Worm (Caenorhabditis elegans) whole organism, mixed stage, embryonic: ENCODE data around the gene F16G10.6.

Experiments used
- M03D4.4 ChIP-seq: sonication (generic microtip); optimal IDR thresholded peaks from 2 replicates; lab custom pipeline; 2017; ENCODE audit warnings: mild to moderate bottlenecking, missing genetic modification characterization, missing compliant biosample characterization
- bed-3 ChIP-seq: fragments of 200-800 bp; sonication (Bioruptor generic); optimal IDR thresholded peaks from 3 replicates; lab custom pipeline; 2018; ENCODE audit warnings: mild to moderate bottlenecking, missing genetic modification characterization, moderate library complexity, missing compliant biosample characterization
- ceh-39 ChIP-seq: fragments of 150-350 bp; optimal IDR thresholded peaks from 2 replicates; lab custom pipeline; 2014; ENCODE audit warnings: missing biosample characterization, missing genetic modification characterization
- ceh-43 ChIP-seq: fragments of 200-800 bp; sonication (Bioruptor generic); optimal IDR thresholded peaks from 2 replicates; lab custom pipeline; 2018; ENCODE audit warnings: mild to moderate bottlenecking, missing genetic modification characterization, moderate library complexity, missing compliant biosample characterization
- ceh-83 ChIP-seq: fragments of 200-800 bp; sonication (Bioruptor generic); optimal IDR thresholded peaks from 2 replicates; lab custom pipeline; 2018; ENCODE audit warnings: mild to moderate bottlenecking, missing genetic modification characterization, missing compliant biosample characterization
- ces-1 ChIP-seq: fragments of 150-350 bp; optimal IDR thresholded peaks from 2 replicates; lab custom pipeline; 2014; ENCODE audit warnings: missing biosample characterization, missing genetic modification reagents, missing genetic modification characterization
- cnd-1 ChIP-seq: fragments of 200-800 bp; sonication (Bioruptor generic); optimal IDR thresholded peaks from 2 replicates; lab custom pipeline; 2018; ENCODE audit warnings: mild to moderate bottlenecking, missing genetic modification characterization, missing compliant biosample characterization
- drap-1 ChIP-seq: fragments of 200-800 bp; sonication (Bioruptor generic); optimal IDR thresholded peaks from 3 replicates; lab custom pipeline; 2018; ENCODE audit warnings: mild to moderate bottlenecking, missing genetic modification characterization, missing compliant biosample characterization
- elt-1 ChIP-seq: sonication (generic microtip); optimal IDR thresholded peaks from 2 replicates; lab custom pipeline; 2017; ENCODE audit warnings: missing genetic modification characterization, mild to moderate bottlenecking, missing compliant biosample characterization, antibody characterized with exemption, moderate library complexity, borderline replicate concordance; ENCODE audit not compliant: insufficient read depth
- elt-3 ChIP-seq: fragments of 150-350 bp; optimal IDR thresholded peaks from 2 replicates; lab custom pipeline; 2014; ENCODE audit warnings: missing biosample characterization, missing genetic modification characterization
- flh-1 ChIP-seq: fragments of 200-800 bp; sonication (Bioruptor generic); optimal IDR thresholded peaks from 2 replicates; lab custom pipeline; 2018; ENCODE audit warnings: mild to moderate bottlenecking, missing genetic modification characterization, moderate library complexity, missing compliant biosample characterization
- ham-2 ChIP-seq: fragments of 200-800 bp; sonication (Bioruptor generic); optimal IDR thresholded peaks from 2 replicates; lab custom pipeline; 2018; ENCODE audit warnings: mild to moderate bottlenecking, missing genetic modification characterization, missing compliant biosample characterization
- lin-32 ChIP-seq: fragments of 200-800 bp; sonication (Bioruptor generic); optimal IDR thresholded peaks from 2 replicates; lab custom pipeline; 2018; ENCODE audit warnings: mild to moderate bottlenecking, missing genetic modification characterization, missing compliant biosample characterization
- lsy-2 ChIP-seq: fragments of 150-350 bp; optimal IDR thresholded peaks from 2 replicates; lab custom pipeline; 2014; ENCODE audit warnings: missing biosample characterization, missing genetic modification characterization
- mep-1 ChIP-seq: fragments of 150-350 bp; optimal IDR thresholded peaks from 2 replicates; lab custom pipeline; 2017; ENCODE audit warnings: missing biosample characterization, missing genetic modification reagents, missing genetic modification characterization, inconsistent platforms
- nhr-12 ChIP-seq: fragments of 150-350 bp; optimal IDR thresholded peaks from 2 replicates; lab custom pipeline; 2014; ENCODE audit warnings: missing biosample characterization, missing genetic modification characterization
- nhr-2 ChIP-seq: fragments of 150-350 bp; optimal IDR thresholded peaks from 2 replicates; lab custom pipeline; 2014; ENCODE audit warnings: missing biosample characterization, missing genetic modification characterization
- nhr-237 ChIP-seq: fragments of 150-350 bp; optimal IDR thresholded peaks from 2 replicates; lab custom pipeline; 2014; ENCODE audit warnings: missing biosample characterization, missing genetic modification characterization
- nhr-28 ChIP-seq: fragments of 150-350 bp; optimal IDR thresholded peaks from 2 replicates; lab custom pipeline; 2014; ENCODE audit warnings: missing biosample characterization, missing genetic modification characterization
- nhr-76 ChIP-seq: sonication (generic microtip); optimal IDR thresholded peaks from 2 replicates; lab custom pipeline; 2017; ENCODE audit warnings: missing biosample characterization, missing genetic modification characterization
- pha-4 ChIP-seq: fragments of 150-350 bp; optimal IDR thresholded peaks from 2 replicates; lab custom pipeline; 2018; ENCODE audit warnings: missing biosample characterization, missing genetic modification reagents, missing genetic modification characterization
- snpc-4 ChIP-seq: fragments of 150-350 bp; optimal IDR thresholded peaks from 2 replicates; lab custom pipeline; 2014; ENCODE audit warnings: missing biosample characterization, missing genetic modification characterization
- sptf-1 ChIP-seq: sonication (generic microtip); optimal IDR thresholded peaks from 2 replicates; lab custom pipeline; 2017; ENCODE audit warnings: mild to moderate bottlenecking, missing genetic modification characterization, moderate library complexity, missing compliant biosample characterization
- tbx-8 ChIP-seq: fragments of 200-800 bp; sonication (Bioruptor generic); optimal IDR thresholded peaks from 2 replicates; lab custom pipeline; 2018; ENCODE audit warnings: mild to moderate bottlenecking, missing genetic modification characterization, moderate library complexity, missing compliant biosample characterization
- unc-120 ChIP-seq: sonication (generic microtip); optimal IDR thresholded peaks from 2 replicates; lab custom pipeline; 2017; ENCODE audit warnings: missing genetic modification characterization, missing compliant biosample characterization; ENCODE audit not compliant: poor library complexity, severe bottlenecking
- unc-39 ChIP-seq: fragments of 150-350 bp; optimal IDR thresholded peaks from 2 replicates; lab custom pipeline; 2014; ENCODE audit warnings: missing biosample characterization, missing genetic modification characterization
- unc-62 ChIP-seq: fragments of 150-350 bp; optimal IDR thresholded peaks from 2 replicates; lab custom pipeline; 2014; ENCODE audit warnings: missing biosample characterization, missing genetic modification reagents, missing genetic modification characterization
- zip-8 ChIP-seq: fragments of 150-350 bp; optimal IDR thresholded peaks from 2 replicates; lab custom pipeline; 2014; ENCODE audit warnings: missing biosample characterization, missing genetic modification characterization
- ztf-11 ChIP-seq: fragments of 150-350 bp; optimal IDR thresholded peaks from 2 replicates; lab custom pipeline; 2014; ENCODE audit warnings: missing biosample characterization, missing genetic modification characterization

F16G10.6 gene

ce11 chrII:2418836-2419235 lies 41.2 kb upstream of the F16G10.6 start, which contains the start of gene fbxc-20:
fbxc-20 (plus strand) TSS chrII:2419136.
- TF ChIP-seq unc-62 (GFP tag; lab: Kevin White, UChicago) (no peak), ceh-43 (GFP tag; lab: Kevin White, UChicago) (no peak), lsy-2 (tag; lab: Kevin White, UChicago) (no peak), ces-1 (GFP tag; lab: Kevin White, UChicago) (no peak), ceh-39 (tag; lab: Kevin White, UChicago) (no peak), unc-39 (no peak), M03D4.4 (no peak), nhr-237 (tag; lab: Kevin White, UChicago) (no peak)
- TF ChIP-seq, all 35 proteins: peak for 0

- TF ChIP-seq ceh-83 (no peak), snpc-4 (tag; lab: Kevin White, UChicago) (no peak), nhr-237 (tag; lab: Kevin White, UChicago) (no peak), nhr-28 (no peak), ceh-43 (GFP tag; lab: Kevin White, UChicago) (no peak), pha-4 (no peak), unc-120 (tag; lab: Kevin White, UChicago) (no peak), zip-8 (tag; lab: Kevin White, UChicago) (no peak), nhr-12 (tag; lab: Kevin White, UChicago) (no peak), cnd-1 (tag; lab: Kevin White, UChicago) (no peak), tbx-8 (no peak), flh-1 (GFP tag; lab: Kevin White, UChicago) (no peak), unc-62 (GFP tag; lab: Kevin White, UChicago) (no peak), M03D4.4 (no peak), ces-1 (GFP tag; lab: Kevin White, UChicago) (no peak), elt-1 (tag; lab: Kevin White, UChicago) (no peak)
These were observed 40.2 kb upstream of the F16G10.6 start, which contains the start of the genes F42G2.5 and F42G2.7 for ce11 chrII:2417889-2418288. F42G2.5 (minus strand) TSS chrII:2417989. F42G2.7 (plus strand) TSS chrII:2418158.

- TF ChIP-seq ceh-39 (tag; lab: Kevin White, UChicago) (no peak), unc-62 (GFP tag; lab: Kevin White, UChicago) (no peak), mep-1 (no peak), nhr-28 (no peak), ztf-11 (tag; lab: Kevin White, UChicago) (no peak), nhr-237 (tag; lab: Kevin White, UChicago) (no peak), elt-3 (tag; lab: Kevin White, UChicago) (no peak), nhr-12 (tag; lab: Kevin White, UChicago) (no peak), drap-1 (no peak), ceh-43 (GFP tag; lab: Kevin White, UChicago) (no peak), pha-4 (no peak), sptf-1 (tag; lab: Kevin White, UChicago) (no peak), zip-8 (tag; lab: Kevin White, UChicago) (no peak), M03D4.4 (no peak), snpc-4 (tag; lab: Kevin White, UChicago) (no peak)
- TF ChIP-seq, all 35 proteins: peak for 0
These were observed 37.8 kb upstream of the F16G10.6 start, which contains the start of gene fbxa-4 for ce11 chrII:2415439-2415838. fbxa-4 (minus strand) TSS chrII:2415531.

ce11 chrII:2412649-2413048 lies 35.0 kb upstream of the F16G10.6 start, which contains the start of gene fbxa-182:
fbxa-182 (minus strand) TSS chrII:2412749.
- TF ChIP-seq nhr-237 (tag; lab: Kevin White, UChicago): no peak
- no peak for TF ChIP-seq sptf-1 (tag; lab: Kevin White, UChicago)
- no peak for TF ChIP-seq nhr-2
- no peak for TF ChIP-seq nhr-12 (tag; lab: Kevin White, UChicago)
- TF ChIP-seq bed-3 (GFP tag; lab: Kevin White, UChicago): no peak
- TF ChIP-seq ces-1 (GFP tag; lab: Kevin White, UChicago): no peak
- TF ChIP-seq pha-4: no peak
- no peak for TF ChIP-seq lin-32 (GFP tag; lab: Kevin White, UChicago)
- no peak for TF ChIP-seq flh-1 (GFP tag; lab: Kevin White, UChicago)
- no peak for TF ChIP-seq unc-39
- TF ChIP-seq, all 35 proteins: peak for 0

ce11 chrII:2411555-2411954 lies 33.9 kb upstream of the F16G10.6 start:
- no peak for TF ChIP-seq ceh-83

- TF ChIP-seq nhr-76 (no peak), ces-1 (GFP tag; lab: Kevin White, UChicago) (no peak), lin-32 (GFP tag; lab: Kevin White, UChicago) (no peak), drap-1 (no peak), ham-2 (GFP tag; lab: Kevin White, UChicago) (no peak), unc-120 (tag; lab: Kevin White, UChicago) (no peak), tbx-8 (no peak), nhr-237 (tag; lab: Kevin White, UChicago) (no peak), ceh-83 (no peak)
These were observed 33.4 kb upstream of the F16G10.6 start for ce11 chrII:2411093-2411492.
